Worm (Caenorhabditis elegans) whole organism, L4 larva: ENCODE measurements around the gene F08G12.11.

Source experiments
- F26F4.8 ChIP-seq: fragments of 200-800 bp; sonication (Bioruptor generic); conservative IDR thresholded peaks from 2 replicates; pipeline ENCODE4 v1.3.6; 2022; ENCODE audit warnings: missing genetic modification characterization, missing compliant biosample characterization
- T20F7.1 ChIP-seq: fragments of 200-800 bp; sonication (Bioruptor generic); optimal IDR thresholded peaks from 2 replicates; lab custom pipeline; 2018; ENCODE audit warnings: mild to moderate bottlenecking, missing genetic modification characterization, missing compliant biosample characterization
- T26A8.4 ChIP-seq: fragments of 200-800 bp; sonication (Bioruptor generic); IDR thresholded peaks from 2 replicates; pipeline ENCODE4 v1.3.6; 2022; ENCODE audit warnings: missing genetic modification characterization, missing compliant biosample characterization
- Y48G9A.11 ChIP-seq: fragments of 200-800 bp; sonication (Bioruptor generic); IDR thresholded peaks from 2 replicates; pipeline ENCODE4 v1.3.6; 2022; ENCODE audit warnings: missing genetic modification reagents, missing genetic modification characterization, missing compliant biosample characterization
- Y5F2A.4 ChIP-seq: fragments of 200-800 bp; sonication (Bioruptor generic); optimal IDR thresholded peaks from 2 replicates; lab custom pipeline; 2018; ENCODE audit warnings: mild to moderate bottlenecking, missing genetic modification characterization, missing compliant biosample characterization
- ZK546.5 ChIP-seq, 2 experiments: sonication (generic microtip); optimal IDR thresholded peaks; 2 replicates each; lab custom pipeline; 2017; ENCODE audit warnings: missing biosample characterization in 2 of 2, missing genetic modification characterization in 2 of 2
- aha-1 ChIP-seq: fragments of 150-350 bp; peaks from one replicate; lab custom pipeline; 2014; ENCODE audit warnings: missing biosample characterization, missing genetic modification characterization
- arid-1 ChIP-seq: fragments of 200-800 bp; sonication (Bioruptor generic); conservative IDR thresholded peaks from 2 replicates; pipeline ENCODE4 v1.3.6; 2022; ENCODE audit warnings: missing genetic modification reagents, missing genetic modification characterization, missing compliant biosample characterization
- ceh-44 ChIP-seq: fragments of 200-800 bp; sonication (Bioruptor generic); IDR thresholded peaks from 2 replicates; pipeline ENCODE4 v1.3.6; 2022; ENCODE audit warnings: missing genetic modification reagents, missing genetic modification characterization, missing compliant biosample characterization
- ces-1 ChIP-seq: fragments of 150-350 bp; sonication (generic microtip); optimal IDR thresholded peaks from 4 replicates; lab custom pipeline; 2014; ENCODE audit warnings: missing biosample characterization, missing genetic modification reagents, missing genetic modification characterization
- cey-2 ChIP-seq: sonication (generic microtip); optimal IDR thresholded peaks from 3 replicates; lab custom pipeline; 2017; ENCODE audit warnings: missing genetic modification characterization, mild to moderate bottlenecking, missing compliant biosample characterization, antibody characterized with exemption, borderline replicate concordance; ENCODE audit not compliant: insufficient read depth
- daf-16 ChIP-seq, 3 experiments: sonication (generic microtip); optimal IDR thresholded peaks; 2 replicates each; lab custom pipeline; 2016 to 2017; ENCODE audit warnings: missing genetic modification characterization in 3 of 3, missing genetic modification reagents in 3 of 3, mild to moderate bottlenecking in 2 of 3, missing compliant biosample characterization in 2 of 3, missing biosample characterization in 1 of 3, moderate library complexity in 1 of 3
- daf-8 ChIP-seq: fragments of 200-800 bp; sonication (Bioruptor generic); IDR thresholded peaks from 2 replicates; pipeline ENCODE4 v1.3.6; 2022; ENCODE audit warnings: missing genetic modification characterization, missing compliant biosample characterization
- dmd-6 ChIP-seq: fragments of 200-800 bp; sonication (Bioruptor generic); IDR thresholded peaks from 2 replicates; pipeline ENCODE4 v1.3.6; 2022; ENCODE audit warnings: missing genetic modification reagents, missing genetic modification characterization, missing compliant biosample characterization
- dve-1 ChIP-seq: sonication (generic microtip); optimal IDR thresholded peaks from 2 replicates; lab custom pipeline; 2017; ENCODE audit warnings: antibody characterized with exemption, mild to moderate bottlenecking, missing genetic modification characterization, missing compliant biosample characterization; ENCODE audit not compliant: insufficient read depth
- egl-27 ChIP-seq: sonication (generic microtip); optimal IDR thresholded peaks from 3 replicates; lab custom pipeline; 2017; ENCODE audit warnings: missing biosample characterization, missing genetic modification reagents, missing genetic modification characterization
- egl-43 ChIP-seq: fragments of 200-800 bp; sonication (Bioruptor generic); IDR thresholded peaks from 2 replicates; pipeline ENCODE4 v1.3.6; 2022; ENCODE audit warnings: missing genetic modification reagents, missing genetic modification characterization, missing compliant biosample characterization
- fkh-10 ChIP-seq: fragments of 150-350 bp; optimal IDR thresholded peaks from 2 replicates; lab custom pipeline; 2014; ENCODE audit warnings: missing biosample characterization, missing genetic modification reagents, missing genetic modification characterization
- hlh-11 ChIP-seq: fragments of 200-800 bp; sonication (Bioruptor generic); optimal IDR thresholded peaks from 2 replicates; lab custom pipeline; 2018; ENCODE audit warnings: mild to moderate bottlenecking, missing genetic modification characterization, missing compliant biosample characterization
- hlh-30 ChIP-seq: sonication (generic microtip); optimal IDR thresholded peaks from 2 replicates; lab custom pipeline; 2017; ENCODE audit warnings: antibody characterized with exemption, mild to moderate bottlenecking, missing genetic modification characterization, missing compliant biosample characterization; ENCODE audit not compliant: insufficient read depth
- lsy-2 ChIP-seq, 2 experiments: fragments of 150-350 bp in 1 of 2; sonication (generic microtip) in 1 of 2; optimal IDR thresholded peaks; 2 replicates each; lab custom pipeline; 2014 to 2017; ENCODE audit warnings: missing biosample characterization in 2 of 2, missing genetic modification characterization in 2 of 2
- madf-5 ChIP-seq, 2 experiments: fragments of 200-800 bp; sonication (Bioruptor generic); IDR thresholded peaks; 2 replicates each; pipeline ENCODE4 v1.3.6; 2022; ENCODE audit warnings: missing compliant biosample characterization in 2 of 2, missing genetic modification characterization in 2 of 2
- mdl-1 ChIP-seq, 2 experiments: fragments of 150-350 bp in 1 of 2; sonication (generic microtip) in 1 of 2; optimal IDR thresholded peaks; 2 replicates each; lab custom pipeline; 2014 to 2017; ENCODE audit warnings: missing biosample characterization in 2 of 2, missing genetic modification characterization in 2 of 2
- mdt-29 ChIP-seq: fragments of 200-800 bp; sonication (Bioruptor generic); IDR thresholded peaks from 2 replicates; pipeline ENCODE4 v1.3.6; 2022; ENCODE audit warnings: missing genetic modification reagents, missing genetic modification characterization, missing compliant biosample characterization
- mep-1 ChIP-seq: fragments of 150-350 bp; sonication (generic microtip); optimal IDR thresholded peaks from 3 replicates; lab custom pipeline; 2014; ENCODE audit warnings: missing biosample characterization, missing genetic modification characterization
- mes-2 ChIP-seq: sonication (generic microtip); optimal IDR thresholded peaks from 2 replicates; lab custom pipeline; 2016; ENCODE audit warnings: missing genotype, mild to moderate bottlenecking, missing genetic modification characterization, missing compliant biosample characterization; ENCODE audit not compliant: poor library complexity, severe bottlenecking
- mxl-3 ChIP-seq: fragments of 200-800 bp; sonication (Bioruptor generic); optimal IDR thresholded peaks from 2 replicates; lab custom pipeline; 2018; ENCODE audit warnings: mild to moderate bottlenecking, missing genetic modification characterization, missing compliant biosample characterization
- nhr-10 ChIP-seq: fragments of 150-350 bp; optimal IDR thresholded peaks from 2 replicates; lab custom pipeline; 2014; ENCODE audit warnings: missing biosample characterization, missing genetic modification characterization
- nhr-11 ChIP-seq: fragments of 150-350 bp; optimal IDR thresholded peaks from 2 replicates; lab custom pipeline; 2014; ENCODE audit warnings: missing biosample characterization, missing genetic modification characterization
- nhr-28 ChIP-seq: fragments of 150-350 bp; optimal IDR thresholded peaks from 2 replicates; lab custom pipeline; 2014; ENCODE audit warnings: missing biosample characterization, missing genetic modification characterization
- nhr-41 ChIP-seq: fragments of 200-800 bp; sonication (Bioruptor generic); IDR thresholded peaks from 2 replicates; pipeline ENCODE4 v1.3.6; 2022; ENCODE audit warnings: missing genetic modification reagents, missing genetic modification characterization, missing compliant biosample characterization
- nhr-42 ChIP-seq: fragments of 200-800 bp; sonication (Bioruptor generic); IDR thresholded peaks from 2 replicates; pipeline ENCODE4 v1.3.6; 2022; ENCODE audit warnings: missing genetic modification characterization, missing compliant biosample characterization
- nhr-48 ChIP-seq: sonication (generic microtip); optimal IDR thresholded peaks from 2 replicates; lab custom pipeline; 2016; ENCODE audit warnings: mild to moderate bottlenecking, missing genetic modification characterization, missing compliant biosample characterization
- pha-4 ChIP-seq, 2 experiments: fragments of 150-350 bp in 1 of 2; fragments of 200-800 bp in 1 of 2; sonication (Bioruptor generic) in 1 of 2; IDR thresholded peaks in 1 of 2; optimal IDR thresholded peaks in 1 of 2; 2 replicates each; pipeline versions ENCODE4 v1.3.6 to Lab custom; 2014 to 2022; ENCODE audit warnings: missing genetic modification characterization in 2 of 2, missing genetic modification reagents in 2 of 2, missing biosample characterization in 1 of 2, missing compliant biosample characterization in 1 of 2
- php-3 ChIP-seq: fragments of 200-800 bp; sonication (Bioruptor generic); IDR thresholded peaks from 2 replicates; pipeline ENCODE4 v1.3.6; 2022; ENCODE audit warnings: missing genetic modification reagents, missing genetic modification characterization, missing compliant biosample characterization
- pqm-1 ChIP-seq: sonication (generic microtip); optimal IDR thresholded peaks from 2 replicates; lab custom pipeline; 2017; ENCODE audit warnings: missing biosample characterization, missing genetic modification characterization
- rbr-2 ChIP-seq: sonication (generic microtip); optimal IDR thresholded peaks from 2 replicates; lab custom pipeline; 2016; ENCODE audit warnings: missing genotype, missing genetic modification characterization, missing compliant biosample characterization
- saeg-2 ChIP-seq: fragments of 200-800 bp; sonication (Bioruptor generic); IDR thresholded peaks from 2 replicates; pipeline ENCODE4 v1.3.6; 2022; ENCODE audit warnings: missing genetic modification reagents, missing genetic modification characterization, missing compliant biosample characterization
- snpc-4 ChIP-seq: fragments of 150-350 bp; optimal IDR thresholded peaks from 2 replicates; lab custom pipeline; 2014; ENCODE audit warnings: missing biosample characterization, missing genetic modification characterization
- spr-1 ChIP-seq: sonication (generic microtip); optimal IDR thresholded peaks from 2 replicates; lab custom pipeline; 2016; ENCODE audit warnings: mild to moderate bottlenecking, missing genetic modification characterization, missing compliant biosample characterization
- spr-3 ChIP-seq: fragments of 200-800 bp; sonication (Bioruptor generic); optimal IDR thresholded peaks from 2 replicates; lab custom pipeline; 2018; ENCODE audit warnings: mild to moderate bottlenecking, missing genetic modification characterization, missing compliant biosample characterization
- tra-1 ChIP-seq: fragments of 200-800 bp; sonication (Bioruptor generic); IDR thresholded peaks from 2 replicates; pipeline ENCODE4 v1.3.6; 2022; ENCODE audit warnings: missing genetic modification reagents, missing genetic modification characterization, missing compliant biosample characterization
- unc-39 ChIP-seq: sonication (generic microtip); optimal IDR thresholded peaks from 2 replicates; lab custom pipeline; 2017; ENCODE audit warnings: missing biosample characterization, missing genetic modification characterization
- unc-62 ChIP-seq, 3 experiments: fragments of 150-350 bp in 1 of 3; sonication (generic microtip); optimal IDR thresholded peaks in 2 of 3; peaks in 1 of 3; 1 replicate in 1 of 3; 2 replicates in 2 of 3; lab custom pipeline; 2014 to 2017; ENCODE audit warnings: missing biosample characterization in 3 of 3, missing genetic modification characterization in 3 of 3, missing genetic modification reagents in 3 of 3, missing genotype in 1 of 3
- zip-2 ChIP-seq: fragments of 150-350 bp; optimal IDR thresholded peaks from 2 replicates; lab custom pipeline; 2014; ENCODE audit warnings: missing biosample characterization, missing genetic modification characterization

F08G12.11 gene

DNA sequence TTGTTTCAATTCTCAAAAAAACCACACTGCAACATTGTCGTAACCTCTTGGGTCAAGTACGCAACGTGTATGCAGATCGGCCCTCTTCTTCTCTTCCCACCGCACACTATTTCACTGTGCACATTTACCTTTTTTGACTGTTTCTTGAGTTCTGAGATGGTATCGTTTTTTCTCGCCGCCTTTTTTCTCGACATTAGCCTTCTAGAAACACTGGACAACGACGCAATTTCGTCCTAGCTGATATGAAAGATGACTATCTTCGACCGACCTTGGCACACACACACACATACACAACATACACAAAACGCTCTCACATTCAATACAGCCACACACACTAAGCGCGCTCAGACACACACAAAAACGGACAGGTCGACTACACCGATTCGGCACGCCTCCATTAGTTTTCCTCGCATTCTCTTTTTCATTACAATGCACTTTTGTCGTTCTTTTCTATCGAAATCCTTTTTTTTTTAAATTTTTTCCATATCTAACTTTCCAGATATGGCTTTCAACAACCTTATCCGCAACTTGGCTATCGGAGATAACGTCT lies 24.1 kb upstream of the F08G12.11 start, which contains the start of gene aco-1:
TSS of gene aco-1 (plus strand) at position 500 of the 550 bp plus-strand sequence.
- TF ChIP-seq T26A8.4 (GFP tag; lab: Robert Waterston, UW) = no peak
- no peak for TF ChIP-seq spr-3 (GFP tag; lab: Kevin White, UChicago)
- peak; percentile 16 for TF ChIP-seq pqm-1 (tag; lab: Kevin White, UChicago)
- TF ChIP-seq aha-1 = peak; percentile 83
- peak; percentile 14 for TF ChIP-seq mxl-3 (GFP tag; lab: Kevin White, UChicago)
- no peak for TF ChIP-seq ceh-44 (GFP tag; lab: Robert Waterston, UW)
- TF ChIP-seq ces-1 (GFP tag; lab: Kevin White, UChicago) = no peak
- no peak for TF ChIP-seq lsy-2 (tag; optimal IDR thresholded peaks at IDR 0.05; lab: Kevin White, UChicago)
- no peak for TF ChIP-seq spr-1 (tag; lab: Kevin White, UChicago)
- no peak for TF ChIP-seq nhr-11
- TF ChIP-seq arid-1 (GFP tag; lab: Robert Waterston, UW) = no peak
- no peak for TF ChIP-seq unc-39 (tag; lab: Kevin White, UChicago)
- TF ChIP-seq hlh-30 (tag; lab: Kevin White, UChicago) = peak; percentile 11
- TF ChIP-seq mes-2 (tag; lab: Kevin White, UChicago) = no peak
- TF ChIP-seq php-3 (GFP tag; lab: Robert Waterston, UW) = 0 out of 2 replicates have a peak, but pooled peaks have one; percentile 5
- TF ChIP-seq nhr-28 = peak; percentile 99
- no peak for TF ChIP-seq saeg-2 (GFP tag; lab: Robert Waterston, UW)
- 0 out of 2 replicates have a peak, but pooled peaks have one; percentile 39 for TF ChIP-seq tra-1 (GFP tag; lab: Robert Waterston, UW)
- TF ChIP-seq hlh-11 (tag; lab: Kevin White, UChicago) = peak; percentile 77
- TF ChIP-seq nhr-42 (GFP tag; lab: Robert Waterston, UW) = 0 out of 2 replicates have a peak, but pooled peaks have one; percentile 19
- no peak for TF ChIP-seq madf-5 (GFP tag; IDR thresholded peaks at IDR 0.05; lab: Robert Waterston, UW)
- TF ChIP-seq T20F7.1 (GFP tag; lab: Kevin White, UChicago) = no peak
- TF ChIP-seq egl-27 (tag; lab: Kevin White, UChicago) = no peak
- peak; percentile 27 for TF ChIP-seq mep-1 (tag; lab: Kevin White, UChicago)
- TF ChIP-seq egl-43 (GFP tag; lab: Robert Waterston, UW) = no peak
- no peak for TF ChIP-seq fkh-10 (GFP tag; lab: Kevin White, UChicago)
- TF ChIP-seq Y48G9A.11 (GFP tag; lab: Robert Waterston, UW) = no peak
- TF ChIP-seq nhr-41 (GFP tag; lab: Robert Waterston, UW) = no peak
- TF ChIP-seq rbr-2 (tag; lab: Kevin White, UChicago) = peak; percentile 4
- TF ChIP-seq mdt-29 (GFP tag; lab: Robert Waterston, UW) = no peak
- TF ChIP-seq unc-62 (GFP tag; optimal IDR thresholded peaks at IDR 0.05 in 1 of 2; lab: Kevin White, UChicago) = peak in 1 of 2 experiments; percentile 68
- no peak for TF ChIP-seq unc-62 (tag; optimal IDR thresholded peaks at IDR 0.05; lab: Kevin White, UChicago)
- no peak for TF ChIP-seq zip-2 (tag; lab: Kevin White, UChicago)
- TF ChIP-seq snpc-4 = no peak
- TF ChIP-seq daf-8 (GFP tag; lab: Robert Waterston, UW) = no peak
- peak; percentile 39 for TF ChIP-seq nhr-10 (tag; lab: Kevin White, UChicago)
- TF ChIP-seq nhr-48 (tag; lab: Kevin White, UChicago) = no peak
- no peak for TF ChIP-seq daf-16 (GFP tag; optimal IDR thresholded peaks at IDR 0.05; lab: Kevin White, UChicago)
- peak; percentile 72 for TF ChIP-seq daf-16 (tag; optimal IDR thresholded peaks at IDR 0.05; lab: Kevin White, UChicago)
- TF ChIP-seq pha-4 (GFP tag; IDR thresholded peaks at IDR 0.05; lab: Robert Waterston, UW) = no peak
- no peak for TF ChIP-seq pha-4 (tag; optimal IDR thresholded peaks at IDR 0.05; lab: Kevin White, UChicago)
- TF ChIP-seq dve-1 (tag; lab: Kevin White, UChicago) = peak; percentile 60
- TF ChIP-seq F26F4.8 (GFP tag; lab: Robert Waterston, UW) = no peak
- no peak for TF ChIP-seq cey-2 (tag; lab: Kevin White, UChicago)
- TF ChIP-seq Y5F2A.4 (GFP tag; lab: Kevin White, UChicago) = no peak
- TF ChIP-seq dmd-6 (GFP tag; lab: Robert Waterston, UW) = peak; percentile 53
- no peak for TF ChIP-seq ZK546.5 (tag; optimal IDR thresholded peaks at IDR 0.05; lab: Kevin White, UChicago)
- peak in 1 of 2 experiments; percentile 13 for TF ChIP-seq mdl-1 (tag; optimal IDR thresholded peaks at IDR 0.05; lab: Kevin White, UChicago)
- TF ChIP-seq, all 104 proteins: peak for 17
